Fruit fly (Drosophila melanogaster): ENCODE results near the gene CG6179.

CG6179 gene

dm6 chrX:18409938-18410337 is 30.1 kb downstream of the CG6179 start, which contains the start of gene Nt5b (continued):
- TF ChIP-seq unc-4 (GFP tag; IDR thresholded peaks at IDR 0.05; ENCODE audit: partially characterized antibody) = 0 out of 2 replicates have a peak, but pooled peaks have one; percentile 23
- TF ChIP-seq CG17385 (GFP tag; optimal IDR thresholded peaks at IDR 0.05) = peak; percentile 88
- TF ChIP-seq bbx (GFP tag; IDR thresholded peaks at IDR 0.05; ENCODE audit: partially characterized antibody) = peak; percentile 31; the same call in 1 of the 2 replicates
- peak; percentile 60 for TF ChIP-seq Dref (GFP tag; IDR thresholded peaks at IDR 0.05)
- TF ChIP-seq CG6791 (GFP tag; IDR thresholded peaks at IDR 0.05; ENCODE audit: partially characterized antibody) = peak; percentile 65; the same call in 1 of the 3 replicates
- TF ChIP-seq Nf-YA (GFP tag; IDR thresholded peaks at IDR 0.05) = no peak
- no peak for TF ChIP-seq CG42726 (GFP tag; IDR thresholded peaks at IDR 0.05; ENCODE audit: partially characterized antibody)
- TF ChIP-seq mirr (GFP tag; optimal IDR thresholded peaks at IDR 0.05) = no peak
- TF ChIP-seq eyg (GFP tag; optimal IDR thresholded peaks at IDR 0.05) = no peak
- peak; percentile 45 for TF ChIP-seq psq (GFP tag; optimal IDR thresholded peaks at IDR 0.05)
- TF ChIP-seq Gug (GFP tag; IDR thresholded peaks at IDR 0.05) = no peak
- no peak for TF ChIP-seq unpg (GFP tag; optimal IDR thresholded peaks at IDR 0.05)
- 0 out of 3 replicates have a peak, but pooled peaks have one; percentile 46 for TF ChIP-seq vnd (GFP tag; IDR thresholded peaks at IDR 0.05; ENCODE audit: partially characterized antibody)
- TF ChIP-seq CG11695 (GFP tag; IDR thresholded peaks at IDR 0.05) = no peak
- TF ChIP-seq Scr (GFP tag; IDR thresholded peaks at IDR 0.05; ENCODE audit: partially characterized antibody) = peak; percentile 36; the same call in 1 of the 2 replicates
- no peak for TF ChIP-seq CG7963 (GFP tag; IDR thresholded peaks at IDR 0.05; ENCODE audit: partially characterized antibody)
- peak; percentile 15; the same call in 1 of the 3 replicates for TF ChIP-seq HLH4C (GFP tag; IDR thresholded peaks at IDR 0.05; ENCODE audit: partially characterized antibody)
- TF ChIP-seq ATbp (GFP tag; optimal IDR thresholded peaks at IDR 0.05) = no peak
- TF ChIP-seq knrl (GFP tag; IDR thresholded peaks at IDR 0.05; ENCODE audit: partially characterized antibody) = peak; percentile 34; the same call in 1 of the 3 replicates
- no peak for TF ChIP-seq CG10543 (GFP tag; optimal IDR thresholded peaks at IDR 0.05)
- TF ChIP-seq CG13287 (GFP tag; IDR thresholded peaks at IDR 0.05; ENCODE audit: partially characterized antibody) = peak; percentile 65
- TF ChIP-seq sna (GFP tag; IDR thresholded peaks at IDR 0.05; ENCODE audit: partially characterized antibody) = peak; percentile 19; the same call in 1 of the 2 replicates
- TF ChIP-seq Dp (GFP tag; optimal IDR thresholded peaks at IDR 0.05) = peak; percentile 79
- TF ChIP-seq CG15514 (GFP tag; optimal IDR thresholded peaks at IDR 0.05) = no peak
- TF ChIP-seq CG8290 (GFP tag; optimal IDR thresholded peaks at IDR 0.05) = peak; percentile 28
- peak in 1 of 2 experiments; percentile 4 for TF ChIP-seq CG8290 (tag; optimal IDR thresholded peaks at IDR 0.05)
- TF ChIP-seq CG12219 (GFP tag; optimal IDR thresholded peaks at IDR 0.05) = no peak
- TF ChIP-seq CG9215 (GFP tag; IDR thresholded peaks at IDR 0.05) = peak; percentile 86
- peak; percentile 88 for TF ChIP-seq E2f2 (GFP tag; IDR thresholded peaks at IDR 0.05)
- no peak for TF ChIP-seq BtbVII (GFP tag; optimal IDR thresholded peaks at IDR 0.05)
- TF ChIP-seq Doc3 (GFP tag; IDR thresholded peaks at IDR 0.05; ENCODE audit: partially characterized antibody) = 0 out of 3 replicates have a peak, but pooled peaks have one; percentile 38
- TF ChIP-seq twi (tag; optimal IDR thresholded peaks at IDR 0.05) = no peak
- TF ChIP-seq usp (GFP tag; optimal IDR thresholded peaks at IDR 0.05) = no peak
- TF ChIP-seq Dll (GFP tag; IDR thresholded peaks at IDR 0.05; ENCODE audit: partially characterized antibody) = peak; percentile 55; the same call in 1 of the 4 replicates

- TF ChIP-seq CG4360 (GFP tag; IDR thresholded peaks at IDR 0.05) (no peak), Aef1 (GFP tag; IDR thresholded peaks at IDR 0.05) (no peak), Opbp (GFP tag; IDR thresholded peaks at IDR 0.05; ENCODE audit: partially characterized antibody) (no peak), Adf1 (GFP tag; IDR thresholded peaks at IDR 0.05) (no peak), Usf (GFP tag; optimal IDR thresholded peaks at IDR 0.05) (no peak), CG1233 (GFP tag; optimal IDR thresholded peaks at IDR 0.05) (no peak), CG9215 (GFP tag; IDR thresholded peaks at IDR 0.05) (no peak), Sry-δ (GFP tag; optimal IDR thresholded peaks at IDR 0.05) (no peak), CG18262 (tag; optimal IDR thresholded peaks at IDR 0.05) (no peak), HLH54F (GFP tag; optimal IDR thresholded peaks at IDR 0.05) (no peak)
Measured at dm6 chrX:18415115-18415514, 35.2 kb downstream of the CG6179 start, which contains the start of gene CG15056. Gene CG15056 (plus strand): TSS chrX:18415415.
